Worm (Caenorhabditis elegans) whole organism, late embryonic: ENCODE data around the gene pals-22.

Experiments used
- che-1 ChIP-seq: sonication (generic microtip); optimal IDR thresholded peaks from 2 replicates; lab custom pipeline; 2016; ENCODE audit warnings: mild to moderate bottlenecking, missing genetic modification characterization, missing compliant biosample characterization
- ets-4 ChIP-seq: sonication (generic microtip); optimal IDR thresholded peaks from 2 replicates; lab custom pipeline; 2016; ENCODE audit warnings: missing genetic modification characterization, missing compliant biosample characterization
- fkh-10 ChIP-seq: fragments of 150-350 bp; optimal IDR thresholded peaks from 2 replicates; lab custom pipeline; 2014; ENCODE audit warnings: missing biosample characterization, missing genetic modification reagents, missing genetic modification characterization
- hlh-8 ChIP-seq: sonication (generic microtip); optimal IDR thresholded peaks from 2 replicates; lab custom pipeline; 2016; ENCODE audit warnings: missing genotype, missing genetic modification characterization, missing compliant biosample characterization
- odd-2 ChIP-seq: sonication (generic microtip); optimal IDR thresholded peaks from 2 replicates; lab custom pipeline; 2017; ENCODE audit warnings: antibody characterized with exemption, mild to moderate bottlenecking, missing genetic modification characterization, missing compliant biosample characterization
- pha-2 ChIP-seq: sonication (generic microtip); optimal IDR thresholded peaks from 2 replicates; lab custom pipeline; 2017; ENCODE audit warnings: mild to moderate bottlenecking, missing genetic modification characterization, missing compliant biosample characterization
- pqm-1 ChIP-seq: sonication (generic microtip); optimal IDR thresholded peaks from 2 replicates; lab custom pipeline; 2016; ENCODE audit warnings: missing genetic modification characterization, missing compliant biosample characterization

DNA sequence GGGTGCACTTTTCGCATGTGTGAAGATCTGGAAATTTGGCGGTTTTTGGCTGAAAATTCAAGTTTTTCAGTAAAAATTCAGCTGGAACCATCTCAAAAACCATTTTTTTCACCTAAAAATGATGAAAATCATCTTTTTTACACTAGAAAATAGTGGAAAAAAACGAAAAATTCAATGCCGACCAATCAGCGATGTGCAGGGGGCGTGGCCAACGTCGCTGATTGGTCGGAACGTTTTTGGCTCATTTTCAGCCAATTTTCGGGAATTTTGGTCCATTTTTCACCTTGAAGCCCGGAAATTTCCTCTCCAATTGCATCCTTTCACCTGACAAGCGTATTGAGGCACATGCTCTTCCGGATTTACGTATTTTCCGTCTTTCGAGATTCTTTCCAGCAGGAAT, 47.8 kb upstream of the pals-22 start:
- no peak for TF ChIP-seq fkh-10
- no peak for TF ChIP-seq pha-2 (tag; lab: Kevin White, UChicago)
- TF ChIP-seq ets-4, result no peak
- no peak for TF ChIP-seq odd-2 (tag; lab: Kevin White, UChicago)
- TF ChIP-seq che-1, result no peak
- no peak for TF ChIP-seq pqm-1 (tag; lab: Kevin White, UChicago)
- TF ChIP-seq hlh-8 (tag; lab: Kevin White, UChicago), result no peak
